Fruit fly (Drosophila melanogaster): ENCODE data around the gene Hmx.

- TF ChIP-seq CG8478 (optimal IDR thresholded peaks at IDR 0.05) (no peak), CTCF (optimal IDR thresholded peaks at IDR 0.05) (no peak)
Observed at dm6 chr3R:17544594-17544993, 14.1 kb upstream of the Hmx start.

Measured in S2 (cell line).